Fruit fly (Drosophila melanogaster) whole organism, wandering third instar larva: ENCODE measurements around the gene CG43407.

Experiments
- CG32264 ChIP-seq: fragments of 200-800 bp; sonication (Bioruptor generic); optimal IDR thresholded peaks from 2 replicates; lab custom pipeline; 2016; ENCODE audit warnings: missing biosample characterization, missing genetic modification characterization
- CG9705 ChIP-seq: fragments of 200-800 bp; sonication (Bioruptor generic); optimal IDR thresholded peaks from 2 replicates; lab custom pipeline; 2018; ENCODE audit warnings: missing biosample characterization, mild to moderate bottlenecking, missing genetic modification characterization
- CrebA ChIP-seq: fragments of 200-800 bp; sonication (Bioruptor generic); optimal IDR thresholded peaks from 2 replicates; lab custom pipeline; 2016; ENCODE audit warnings: missing biosample characterization, mild to moderate bottlenecking, missing genetic modification characterization, borderline replicate concordance
- Dfd ChIP-seq: fragments of >200 bp; optimal IDR thresholded peaks from 2 replicates; lab custom pipeline; 2017; ENCODE audit warnings: missing biosample characterization, missing genetic modification characterization
- Dif ChIP-seq: fragments of 200-275, 200-300 bp; sonication (Bioruptor generic); optimal IDR thresholded peaks from 2 replicates; lab custom pipeline; 2018; ENCODE audit warnings: missing biosample characterization, missing genetic modification characterization; ENCODE audit not compliant: partially characterized antibody
- GATAd ChIP-seq: sonication (Bioruptor generic); optimal IDR thresholded peaks from 2 replicates; lab custom pipeline; 2016; ENCODE audit warnings: missing biosample characterization, missing genetic modification characterization
- HLH106 ChIP-seq: fragments of 200-800 bp; optimal IDR thresholded peaks from 3 replicates; lab custom pipeline; 2019; ENCODE audit warnings: missing biosample characterization, mild to moderate bottlenecking, missing genetic modification characterization, moderate library complexity
- Hnf4 ChIP-seq: fragments of 200-800 bp; sonication (Bioruptor generic); optimal IDR thresholded peaks from 2 replicates; lab custom pipeline; 2016; ENCODE audit warnings: missing biosample characterization, mild to moderate bottlenecking, missing genetic modification characterization
- Hr78 ChIP-seq: fragments of >200 bp; optimal IDR thresholded peaks from 2 replicates; lab custom pipeline; 2017; ENCODE audit warnings: missing biosample characterization, missing genetic modification characterization
- Hr83 ChIP-seq: fragments of 200-300 bp; sonication (Bioruptor generic); optimal IDR thresholded peaks from 2 replicates; lab custom pipeline; 2016; ENCODE audit warnings: missing biosample characterization, mild to moderate bottlenecking, missing genetic modification characterization, moderate library complexity; ENCODE audit not compliant: poor library complexity, severe bottlenecking
- Jra ChIP-seq: sonication (Bioruptor generic); optimal IDR thresholded peaks from 2 replicates; lab custom pipeline; 2016; ENCODE audit warnings: missing biosample characterization, missing genetic modification characterization
- Mio ChIP-seq: sonication (Bioruptor generic); optimal IDR thresholded peaks from 2 replicates; lab custom pipeline; 2016; ENCODE audit warnings: missing biosample characterization, missing genetic modification characterization
- Myc ChIP-seq: fragments of >200 bp; optimal IDR thresholded peaks from 2 replicates; lab custom pipeline; 2017
- N ChIP-seq: fragments of >200 bp; optimal IDR thresholded peaks from 2 replicates; lab custom pipeline; 2018; ENCODE audit warnings: missing biosample characterization, missing external identifiers, missing genetic modification characterization
- OdsH ChIP-seq: fragments of 200-800 bp; sonication (Bioruptor generic); optimal IDR thresholded peaks from 2 replicates; lab custom pipeline; 2016; ENCODE audit warnings: missing biosample characterization, mild to moderate bottlenecking, missing genetic modification characterization
- Rel ChIP-seq, 2 experiments: fragments of 200-800 bp; sonication (Bioruptor generic) in 1 of 2; optimal IDR thresholded peaks; 2 replicates in 1 of 2; 3 replicates in 1 of 2; lab custom pipeline; 2016 to 2019; ENCODE audit warnings: mild to moderate bottlenecking in 2 of 2, missing biosample characterization in 2 of 2, missing genetic modification characterization in 2 of 2, moderate library complexity in 1 of 2
- Sp1 ChIP-seq: fragments of 200-800 bp; sonication (Bioruptor generic); optimal IDR thresholded peaks from 3 replicates; lab custom pipeline; 2019; ENCODE audit warnings: missing biosample characterization, mild to moderate bottlenecking, missing genetic modification characterization, moderate library complexity
- Vsx2 ChIP-seq: fragments of 200-300, 225-300 bp; sonication (Bioruptor generic); optimal IDR thresholded peaks from 2 replicates; lab custom pipeline; 2018; ENCODE audit warnings: missing biosample characterization, missing genetic modification characterization; ENCODE audit not compliant: partially characterized antibody
- br ChIP-seq: fragments of 200-800 bp; sonication (Bioruptor generic); optimal IDR thresholded peaks from 2 replicates; lab custom pipeline; 2016; ENCODE audit warnings: missing biosample characterization, missing genetic modification characterization
- brk ChIP-seq: fragments of 200-800 bp; sonication (Bioruptor generic); optimal IDR thresholded peaks from 2 replicates; lab custom pipeline; 2016; ENCODE audit warnings: missing biosample characterization, mild to moderate bottlenecking, missing genetic modification characterization
- dl ChIP-seq, 2 experiments: fragments of 175-275, 200-275 bp in 1 of 2; fragments of 200-275 bp in 1 of 2; sonication (Bioruptor generic); optimal IDR thresholded peaks; lab custom pipeline; 2018; ENCODE audit warnings: mild to moderate bottlenecking in 2 of 2, missing biosample characterization in 2 of 2, missing genetic modification characterization in 2 of 2, moderate library complexity in 2 of 2; ENCODE audit not compliant: partially characterized antibody in 2 of 2, insufficient read depth in 1 of 2
- dmrt93B ChIP-seq: fragments of 200-800 bp; sonication (Bioruptor generic); optimal IDR thresholded peaks from 2 replicates; lab custom pipeline; 2018; ENCODE audit warnings: missing biosample characterization, mild to moderate bottlenecking, missing genetic modification characterization
- dsf ChIP-seq: sonication (Bioruptor generic); optimal IDR thresholded peaks from 2 replicates; lab custom pipeline; 2016; ENCODE audit warnings: missing biosample characterization, missing genetic modification characterization, borderline replicate concordance
- ey ChIP-seq: fragments of 200-800 bp; sonication (Bioruptor generic); optimal IDR thresholded peaks from 2 replicates; lab custom pipeline; 2016; ENCODE audit warnings: missing biosample characterization, missing genetic modification characterization
- foxo ChIP-seq, 2 experiments: fragments of 200-800 bp; sonication (Bioruptor generic); optimal IDR thresholded peaks; 2 replicates in 1 of 2; 3 replicates in 1 of 2; lab custom pipeline; 2016 to 2017; ENCODE audit warnings: missing biosample characterization in 2 of 2, missing genetic modification characterization in 2 of 2
- fru ChIP-seq: fragments of 200-800 bp; sonication (Bioruptor generic); optimal IDR thresholded peaks from 3 replicates; lab custom pipeline; 2016; ENCODE audit warnings: missing biosample characterization, mild to moderate bottlenecking, missing genetic modification characterization
- h ChIP-seq: fragments of 200-800 bp; sonication (Bioruptor generic); optimal IDR thresholded peaks from 3 replicates; lab custom pipeline; 2016; ENCODE audit warnings: missing biosample characterization, mild to moderate bottlenecking, missing genetic modification characterization
- jim ChIP-seq: fragments of 175-275, 200-325 bp; sonication (Bioruptor generic); optimal IDR thresholded peaks from 2 replicates; lab custom pipeline; 2016; ENCODE audit warnings: missing biosample characterization, mild to moderate bottlenecking, missing genetic modification characterization
- lola ChIP-seq: fragments of >200 bp; optimal IDR thresholded peaks from 2 replicates; lab custom pipeline; 2017; ENCODE audit warnings: missing biosample characterization, missing genetic modification characterization
- psq ChIP-seq: fragments of 200-800 bp; sonication (Bioruptor generic); optimal IDR thresholded peaks from 3 replicates; lab custom pipeline; 2017; ENCODE audit warnings: missing biosample characterization, mild to moderate bottlenecking, missing genetic modification characterization, moderate library complexity
- rgr ChIP-seq: fragments of 200-800 bp; sonication (Bioruptor generic); optimal IDR thresholded peaks from 3 replicates; lab custom pipeline; 2016; ENCODE audit warnings: missing biosample characterization, mild to moderate bottlenecking, missing genetic modification characterization
- sage ChIP-seq: fragments of 200-800 bp; sonication (Bioruptor generic); optimal IDR thresholded peaks from 2 replicates; lab custom pipeline; 2016; ENCODE audit warnings: missing biosample characterization, mild to moderate bottlenecking, missing genetic modification characterization
- sv ChIP-seq: fragments of 200-800 bp; sonication (Bioruptor generic); optimal IDR thresholded peaks from 3 replicates; lab custom pipeline; 2016; ENCODE audit warnings: missing biosample characterization, missing genetic modification characterization
- tai ChIP-seq: sonication (Bioruptor generic); optimal IDR thresholded peaks from 2 replicates; lab custom pipeline; 2016; ENCODE audit warnings: missing biosample characterization, missing genetic modification characterization
- usp ChIP-seq: fragments of >200 bp; optimal IDR thresholded peaks from 2 replicates; lab custom pipeline; 2017; ENCODE audit warnings: missing biosample characterization, missing genetic modification characterization
- woc ChIP-seq: sonication (Bioruptor generic); optimal IDR thresholded peaks from 2 replicates; lab custom pipeline; 2016; ENCODE audit warnings: missing biosample characterization, mild to moderate bottlenecking, missing genetic modification characterization

Gene CG43407

DNA sequence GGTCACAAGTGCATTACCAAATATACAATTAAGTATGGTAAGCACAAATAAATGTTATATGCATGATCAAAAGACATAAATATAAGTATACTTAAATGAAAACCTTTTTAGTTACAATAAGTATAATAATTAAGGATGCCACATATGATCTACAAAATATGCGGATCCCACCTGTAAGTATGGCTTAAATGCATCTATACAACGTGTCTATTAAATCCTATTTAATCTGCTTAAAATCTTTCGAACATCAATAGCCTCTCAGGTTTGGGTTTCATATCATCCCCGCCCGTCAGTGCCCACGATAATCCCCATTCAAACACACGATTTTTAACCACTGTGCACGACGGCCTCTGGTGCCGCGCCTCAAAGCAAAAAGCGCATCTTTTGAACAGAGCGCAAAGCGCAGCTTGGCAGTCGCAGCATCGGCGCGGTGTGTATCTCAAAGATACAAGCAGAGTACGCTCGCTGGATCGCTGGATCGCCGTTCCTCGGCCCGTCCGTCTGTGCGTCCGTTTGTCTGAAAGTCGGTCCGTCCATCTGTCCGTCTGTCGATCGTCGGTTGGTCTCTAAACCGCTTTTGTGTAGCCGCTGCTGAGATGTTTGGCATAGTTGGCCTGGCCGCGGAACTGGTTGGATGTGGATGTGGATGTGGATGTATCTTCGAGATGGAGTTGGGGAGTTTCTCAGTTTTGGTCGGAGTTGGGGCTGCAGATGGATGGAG, 11.4 kb downstream of the CG43407 start:
- TF ChIP-seq br (GFP tag; lab: Kevin White, UChicago) (peak; percentile 72), fru (GFP tag; lab: Kevin White, UChicago) (peak; percentile 84), OdsH (GFP tag; lab: Kevin White, UChicago) (peak; percentile 84), Hnf4 (GFP tag; lab: Kevin White, UChicago) (peak; percentile 23), Dif (GFP tag; lab: Kevin White, UChicago) (peak; percentile 29), h (GFP tag; lab: Kevin White, UChicago) (peak; percentile 83), Jra (no peak), CG32264 (peak; percentile 31), sv (GFP tag; lab: Kevin White, UChicago) (peak; percentile 20), dmrt93B (GFP tag; lab: Kevin White, UChicago) (peak; percentile 56), Mio (GFP tag; lab: Kevin White, UChicago) (no peak), usp (GFP tag; lab: Kevin White, UChicago) (no peak), HLH106 (tag; lab: Kevin White, UChicago) (peak; percentile 74), Rel (GFP tag; optimal IDR thresholded peaks at IDR 0.05; lab: Kevin White, UChicago) (peak; percentile 62), Rel (tag; optimal IDR thresholded peaks at IDR 0.05; lab: Kevin White, UChicago) (no peak), sage (GFP tag; lab: Kevin White, UChicago) (peak; percentile 70), ey (GFP tag; lab: Kevin White, UChicago) (peak; percentile 72), CrebA (no peak), Hr78 (GFP tag; lab: Kevin White, UChicago) (no peak), Hr83 (GFP tag; lab: Kevin White, UChicago) (peak; percentile 27), brk (GFP tag; lab: Kevin White, UChicago) (peak; percentile 3), tai (GFP tag; lab: Kevin White, UChicago) (peak; percentile 63), N (GFP tag; lab: Kevin White, UChicago) (no peak), psq (GFP tag; lab: Kevin White, UChicago) (peak; percentile 86), rgr (GFP tag; lab: Kevin White, UChicago) (peak; percentile 58), foxo (GFP tag; optimal IDR thresholded peaks at IDR 0.05; lab: Kevin White, UChicago) (peak in 1 of 2 experiments; percentile 79), Myc (lab: Kevin White, UChicago) (no peak), dsf (no peak), CG9705 (GFP tag; lab: Kevin White, UChicago) (peak; percentile 13), Vsx2 (no peak), lola (GFP tag; lab: Kevin White, UChicago) (no peak), woc (GFP tag; lab: Kevin White, UChicago) (peak; percentile 72), Dfd (GFP tag; lab: Kevin White, UChicago) (no peak), jim (GFP tag; lab: Kevin White, UChicago) (no peak), Sp1 (GFP tag; lab: Kevin White, UChicago) (peak; percentile 79), GATAd (GFP tag; lab: Kevin White, UChicago) (no peak)

DNA sequence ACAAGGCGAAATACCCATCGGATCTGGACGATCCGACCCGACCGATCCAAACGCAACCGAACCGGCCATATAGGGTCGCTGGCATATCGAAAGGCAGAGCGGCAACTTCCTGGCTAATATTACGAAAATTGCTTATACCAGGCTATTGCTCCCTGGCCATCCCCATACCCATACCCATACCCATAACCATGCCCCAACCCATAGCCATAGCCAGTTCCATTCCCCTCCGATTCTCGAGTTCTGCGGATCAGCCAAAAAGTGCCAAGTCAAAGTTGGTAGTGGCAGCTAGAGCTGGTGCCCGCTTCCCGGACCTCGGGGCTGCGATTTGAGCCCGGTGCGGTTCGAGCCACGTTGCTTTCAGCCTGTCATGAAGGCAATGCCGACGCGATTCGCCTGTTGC, 12.0 kb downstream of the CG43407 start:
- TF ChIP-seq dl (GFP tag; optimal IDR thresholded peaks at IDR 0.05; lab: Kevin White, UChicago; ENCODE audit: insufficient read depth in 1 of 2, partially characterized antibody in 2 of 2) (peak in 1 of 2 experiments; percentile 41), Mio (GFP tag; lab: Kevin White, UChicago) (no peak), usp (GFP tag; lab: Kevin White, UChicago) (no peak), CG9705 (GFP tag; lab: Kevin White, UChicago) (no peak), Vsx2 (peak; percentile 73), CrebA (peak; percentile 23), Dif (GFP tag; lab: Kevin White, UChicago) (no peak), ey (GFP tag; lab: Kevin White, UChicago) (no peak), h (GFP tag; lab: Kevin White, UChicago) (no peak), Hr83 (GFP tag; lab: Kevin White, UChicago) (no peak), Myc (lab: Kevin White, UChicago) (no peak), foxo (GFP tag; optimal IDR thresholded peaks at IDR 0.05; lab: Kevin White, UChicago) (no peak)
